Fruit fly (Drosophila melanogaster) whole organism, wandering third instar larva: ENCODE results near the gene CG34409.

Source experiments
- Abd-B ChIP-seq: fragments of >200 bp; optimal IDR thresholded peaks from 2 replicates; lab custom pipeline; 2017; ENCODE audit warnings: missing biosample characterization, missing genetic modification characterization
- CG32264 ChIP-seq: fragments of 200-800 bp; sonication (Bioruptor generic); optimal IDR thresholded peaks from 2 replicates; lab custom pipeline; 2016; ENCODE audit warnings: missing biosample characterization, missing genetic modification characterization
- CG9705 ChIP-seq: fragments of 200-800 bp; sonication (Bioruptor generic); optimal IDR thresholded peaks from 2 replicates; lab custom pipeline; 2018; ENCODE audit warnings: missing biosample characterization, mild to moderate bottlenecking, missing genetic modification characterization
- Dfd ChIP-seq: fragments of >200 bp; optimal IDR thresholded peaks from 2 replicates; lab custom pipeline; 2017; ENCODE audit warnings: missing biosample characterization, missing genetic modification characterization
- Dif ChIP-seq: fragments of 200-275, 200-300 bp; sonication (Bioruptor generic); optimal IDR thresholded peaks from 2 replicates; lab custom pipeline; 2018; ENCODE audit warnings: missing biosample characterization, missing genetic modification characterization; ENCODE audit not compliant: partially characterized antibody
- GATAd ChIP-seq: sonication (Bioruptor generic); optimal IDR thresholded peaks from 2 replicates; lab custom pipeline; 2016; ENCODE audit warnings: missing biosample characterization, missing genetic modification characterization
- HLH106 ChIP-seq: fragments of 200-800 bp; optimal IDR thresholded peaks from 3 replicates; lab custom pipeline; 2019; ENCODE audit warnings: missing biosample characterization, mild to moderate bottlenecking, missing genetic modification characterization, moderate library complexity
- Hnf4 ChIP-seq: fragments of 200-800 bp; sonication (Bioruptor generic); optimal IDR thresholded peaks from 2 replicates; lab custom pipeline; 2016; ENCODE audit warnings: missing biosample characterization, mild to moderate bottlenecking, missing genetic modification characterization
- Hr78 ChIP-seq: fragments of >200 bp; optimal IDR thresholded peaks from 2 replicates; lab custom pipeline; 2017; ENCODE audit warnings: missing biosample characterization, missing genetic modification characterization
- Hr83 ChIP-seq: fragments of 200-300 bp; sonication (Bioruptor generic); optimal IDR thresholded peaks from 2 replicates; lab custom pipeline; 2016; ENCODE audit warnings: missing biosample characterization, mild to moderate bottlenecking, missing genetic modification characterization, moderate library complexity; ENCODE audit not compliant: poor library complexity, severe bottlenecking
- Jra ChIP-seq: sonication (Bioruptor generic); optimal IDR thresholded peaks from 2 replicates; lab custom pipeline; 2016; ENCODE audit warnings: missing biosample characterization, missing genetic modification characterization
- Mio ChIP-seq: sonication (Bioruptor generic); optimal IDR thresholded peaks from 2 replicates; lab custom pipeline; 2016; ENCODE audit warnings: missing biosample characterization, missing genetic modification characterization
- Myc ChIP-seq: fragments of >200 bp; optimal IDR thresholded peaks from 2 replicates; lab custom pipeline; 2017
- N ChIP-seq: fragments of >200 bp; optimal IDR thresholded peaks from 2 replicates; lab custom pipeline; 2018; ENCODE audit warnings: missing biosample characterization, missing external identifiers, missing genetic modification characterization
- OdsH ChIP-seq: fragments of 200-800 bp; sonication (Bioruptor generic); optimal IDR thresholded peaks from 2 replicates; lab custom pipeline; 2016; ENCODE audit warnings: missing biosample characterization, mild to moderate bottlenecking, missing genetic modification characterization
- Rel ChIP-seq, 2 experiments: fragments of 200-800 bp; sonication (Bioruptor generic) in 1 of 2; optimal IDR thresholded peaks; 2 replicates in 1 of 2; 3 replicates in 1 of 2; lab custom pipeline; 2016 to 2019; ENCODE audit warnings: mild to moderate bottlenecking in 2 of 2, missing biosample characterization in 2 of 2, missing genetic modification characterization in 2 of 2, moderate library complexity in 1 of 2
- Sp1 ChIP-seq: fragments of 200-800 bp; sonication (Bioruptor generic); optimal IDR thresholded peaks from 3 replicates; lab custom pipeline; 2019; ENCODE audit warnings: missing biosample characterization, mild to moderate bottlenecking, missing genetic modification characterization, moderate library complexity
- Vsx2 ChIP-seq: fragments of 200-300, 225-300 bp; sonication (Bioruptor generic); optimal IDR thresholded peaks from 2 replicates; lab custom pipeline; 2018; ENCODE audit warnings: missing biosample characterization, missing genetic modification characterization; ENCODE audit not compliant: partially characterized antibody
- brk ChIP-seq: fragments of 200-800 bp; sonication (Bioruptor generic); optimal IDR thresholded peaks from 2 replicates; lab custom pipeline; 2016; ENCODE audit warnings: missing biosample characterization, mild to moderate bottlenecking, missing genetic modification characterization
- dl ChIP-seq, 2 experiments: fragments of 175-275, 200-275 bp in 1 of 2; fragments of 200-275 bp in 1 of 2; sonication (Bioruptor generic); optimal IDR thresholded peaks; lab custom pipeline; 2018; ENCODE audit warnings: mild to moderate bottlenecking in 2 of 2, missing biosample characterization in 2 of 2, missing genetic modification characterization in 2 of 2, moderate library complexity in 2 of 2; ENCODE audit not compliant: partially characterized antibody in 2 of 2, insufficient read depth in 1 of 2
- dmrt93B ChIP-seq: fragments of 200-800 bp; sonication (Bioruptor generic); optimal IDR thresholded peaks from 2 replicates; lab custom pipeline; 2018; ENCODE audit warnings: missing biosample characterization, mild to moderate bottlenecking, missing genetic modification characterization
- dsf ChIP-seq: sonication (Bioruptor generic); optimal IDR thresholded peaks from 2 replicates; lab custom pipeline; 2016; ENCODE audit warnings: missing biosample characterization, missing genetic modification characterization, borderline replicate concordance
- ey ChIP-seq: fragments of 200-800 bp; sonication (Bioruptor generic); optimal IDR thresholded peaks from 2 replicates; lab custom pipeline; 2016; ENCODE audit warnings: missing biosample characterization, missing genetic modification characterization
- foxo ChIP-seq, 2 experiments: fragments of 200-800 bp; sonication (Bioruptor generic); optimal IDR thresholded peaks; 2 replicates in 1 of 2; 3 replicates in 1 of 2; lab custom pipeline; 2016 to 2017; ENCODE audit warnings: missing biosample characterization in 2 of 2, missing genetic modification characterization in 2 of 2
- fru ChIP-seq: fragments of 200-800 bp; sonication (Bioruptor generic); optimal IDR thresholded peaks from 3 replicates; lab custom pipeline; 2016; ENCODE audit warnings: missing biosample characterization, mild to moderate bottlenecking, missing genetic modification characterization
- h ChIP-seq: fragments of 200-800 bp; sonication (Bioruptor generic); optimal IDR thresholded peaks from 3 replicates; lab custom pipeline; 2016; ENCODE audit warnings: missing biosample characterization, mild to moderate bottlenecking, missing genetic modification characterization
- jim ChIP-seq: fragments of 175-275, 200-325 bp; sonication (Bioruptor generic); optimal IDR thresholded peaks from 2 replicates; lab custom pipeline; 2016; ENCODE audit warnings: missing biosample characterization, mild to moderate bottlenecking, missing genetic modification characterization
- lola ChIP-seq: fragments of >200 bp; optimal IDR thresholded peaks from 2 replicates; lab custom pipeline; 2017; ENCODE audit warnings: missing biosample characterization, missing genetic modification characterization
- pan ChIP-seq: fragments of >200 bp; optimal IDR thresholded peaks from 2 replicates; lab custom pipeline; 2017
- rgr ChIP-seq: fragments of 200-800 bp; sonication (Bioruptor generic); optimal IDR thresholded peaks from 3 replicates; lab custom pipeline; 2016; ENCODE audit warnings: missing biosample characterization, mild to moderate bottlenecking, missing genetic modification characterization
- sv ChIP-seq: fragments of 200-800 bp; sonication (Bioruptor generic); optimal IDR thresholded peaks from 3 replicates; lab custom pipeline; 2016; ENCODE audit warnings: missing biosample characterization, missing genetic modification characterization
- tai ChIP-seq: sonication (Bioruptor generic); optimal IDR thresholded peaks from 2 replicates; lab custom pipeline; 2016; ENCODE audit warnings: missing biosample characterization, missing genetic modification characterization
- woc ChIP-seq: sonication (Bioruptor generic); optimal IDR thresholded peaks from 2 replicates; lab custom pipeline; 2016; ENCODE audit warnings: missing biosample characterization, mild to moderate bottlenecking, missing genetic modification characterization

The CG34409 gene

dm6 chr3R:9735151-9735550 is 11.0 kb downstream of the CG34409 start:
- TF ChIP-seq dmrt93B (GFP tag; lab: Kevin White, UChicago) (no peak), Abd-B (GFP tag; lab: Kevin White, UChicago) (no peak), woc (GFP tag; lab: Kevin White, UChicago) (no peak), Hr83 (GFP tag; lab: Kevin White, UChicago) (no peak), Dfd (no peak), Myc (lab: Kevin White, UChicago) (no peak), Dif (GFP tag; lab: Kevin White, UChicago) (no peak), fru (GFP tag; lab: Kevin White, UChicago) (no peak), sv (GFP tag; lab: Kevin White, UChicago) (no peak), Vsx2 (GFP tag; lab: Kevin White, UChicago) (no peak), OdsH (no peak), Hnf4 (no peak), Hr78 (no peak), Mio (GFP tag; lab: Kevin White, UChicago) (no peak), jim (GFP tag; lab: Kevin White, UChicago) (no peak), Sp1 (GFP tag; lab: Kevin White, UChicago) (no peak), pan (lab: Kevin White, UChicago) (no peak), lola (no peak), ey (GFP tag; lab: Kevin White, UChicago) (no peak), Jra (no peak)

- TF ChIP-seq sv (GFP tag; lab: Kevin White, UChicago) (no peak), Dfd (no peak), pan (lab: Kevin White, UChicago) (no peak), h (GFP tag; lab: Kevin White, UChicago) (no peak), Rel (GFP tag; optimal IDR thresholded peaks at IDR 0.05; lab: Kevin White, UChicago) (no peak), Rel (tag; optimal IDR thresholded peaks at IDR 0.05; lab: Kevin White, UChicago) (no peak), jim (GFP tag; lab: Kevin White, UChicago) (no peak), rgr (no peak), Mio (GFP tag; lab: Kevin White, UChicago) (no peak), tai (GFP tag; lab: Kevin White, UChicago) (no peak), HLH106 (tag; lab: Kevin White, UChicago) (no peak), brk (no peak), ey (GFP tag; lab: Kevin White, UChicago) (no peak), Abd-B (GFP tag; lab: Kevin White, UChicago) (no peak), CG9705 (no peak), dmrt93B (GFP tag; lab: Kevin White, UChicago) (no peak)
These were observed 13.0 kb downstream of the CG34409 start, which contains the start of gene alphaTub85E for dm6 chr3R:9733150-9733549. Gene alphaTub85E (minus strand): TSS chr3R:9733250.

dm6 chr3R:9730784-9731183 is 15.4 kb downstream of the CG34409 start, which contains the start of gene FoxP:
Gene FoxP (minus strand): TSS chr3R:9730872.
- peak; percentile 94 for TF ChIP-seq Vsx2 (GFP tag; lab: Kevin White, UChicago)
- no peak for TF ChIP-seq HLH106 (tag; lab: Kevin White, UChicago)
- TF ChIP-seq Dif (GFP tag; lab: Kevin White, UChicago) = peak; percentile 59
- TF ChIP-seq Myc (lab: Kevin White, UChicago) = no peak

- TF ChIP-seq N (GFP tag; lab: Kevin White, UChicago) (peak; percentile 78), fru (GFP tag; lab: Kevin White, UChicago) (no peak)
- TF ChIP-seq, all 38 proteins: peak for 1
These were observed 20.8 kb downstream of the CG34409 start, which contains the start of gene hyd for dm6 chr3R:9725121-9725956. Gene hyd (minus strand): TSS chr3R:9725615.

- TF ChIP-seq dmrt93B (GFP tag; lab: Kevin White, UChicago) (no peak), Vsx2 (GFP tag; lab: Kevin White, UChicago) (peak; percentile 100), Hnf4 (no peak), dl (GFP tag; optimal IDR thresholded peaks at IDR 0.05; lab: Kevin White, UChicago; ENCODE audit: insufficient read depth in 1 of 2, partially characterized antibody in 2 of 2) (no peak), GATAd (GFP tag; lab: Kevin White, UChicago) (no peak), Dfd (no peak), CG32264 (GFP tag; lab: Kevin White, UChicago) (no peak), sv (GFP tag; lab: Kevin White, UChicago) (peak; percentile 37), jim (GFP tag; lab: Kevin White, UChicago) (no peak), Rel (GFP tag; optimal IDR thresholded peaks at IDR 0.05; lab: Kevin White, UChicago) (no peak), Rel (tag; optimal IDR thresholded peaks at IDR 0.05; lab: Kevin White, UChicago) (peak; percentile 93), OdsH (peak; percentile 50), pan (lab: Kevin White, UChicago) (no peak), CG9705 (peak; percentile 33), HLH106 (tag; lab: Kevin White, UChicago) (no peak), fru (GFP tag; lab: Kevin White, UChicago) (no peak), woc (GFP tag; lab: Kevin White, UChicago) (no peak), Hr78 (no peak), dsf (GFP tag; lab: Kevin White, UChicago) (no peak), foxo (GFP tag; optimal IDR thresholded peaks at IDR 0.05; lab: Kevin White, UChicago) (no peak), Myc (lab: Kevin White, UChicago) (no peak), ey (GFP tag; lab: Kevin White, UChicago) (no peak), Jra (no peak), rgr (no peak), Hr83 (GFP tag; lab: Kevin White, UChicago) (peak; percentile 71)
These were observed 35.3 kb downstream of the CG34409 start, which contains the start of the genes trbd and dmt for dm6 chr3R:9710886-9711285. Gene trbd (minus strand): TSS chr3R:9711037. Gene dmt (plus strand): TSS chr3R:9711142.
